Fruit fly (Drosophila melanogaster): ENCODE data around the gene MED7.

MED7 gene

dm6 chr3R:10726714-10727113 lies 34.1 kb downstream of the MED7 start:
- TF ChIP-seq Mnt (GFP tag; optimal IDR thresholded peaks at IDR 0.05) = no peak
- no peak for TF ChIP-seq CG7045 (GFP tag; optimal IDR thresholded peaks at IDR 0.05)
- no peak for TF ChIP-seq CG12768 (GFP tag; optimal IDR thresholded peaks at IDR 0.05)
- no peak for TF ChIP-seq Hr96 (GFP tag; optimal IDR thresholded peaks at IDR 0.05)
- TF ChIP-seq CG33017 (tag; optimal IDR thresholded peaks at IDR 0.05) = no peak
- no peak for TF ChIP-seq CG1620 (GFP tag; optimal IDR thresholded peaks at IDR 0.05)
- no peak for TF ChIP-seq Crg-1 (GFP tag; optimal IDR thresholded peaks at IDR 0.05)
- TF ChIP-seq toe (GFP tag; optimal IDR thresholded peaks at IDR 0.05) = no peak
- TF ChIP-seq kay (GFP tag; ENCODE audit: borderline replicate concordance) = no peak
- TF ChIP-seq CG5204 (GFP tag; optimal IDR thresholded peaks at IDR 0.05) = no peak
- no peak for TF ChIP-seq pad (GFP tag; optimal IDR thresholded peaks at IDR 0.05)
- TF ChIP-seq Clk (GFP tag; optimal IDR thresholded peaks at IDR 0.05) = no peak
- TF ChIP-seq CG7101 (tag; optimal IDR thresholded peaks at IDR 0.05) = no peak
- no peak for TF ChIP-seq ovo (GFP tag; optimal IDR thresholded peaks at IDR 0.05)
- no peak for TF ChIP-seq bab1 (GFP tag; optimal IDR thresholded peaks at IDR 0.05)
- TF ChIP-seq cic (GFP tag; optimal IDR thresholded peaks at IDR 0.05) = no peak
- no peak for TF ChIP-seq CG14711 (tag; optimal IDR thresholded peaks at IDR 0.05)

- TF ChIP-seq Clk (GFP tag; optimal IDR thresholded peaks at IDR 0.05) (no peak), bab1 (GFP tag; optimal IDR thresholded peaks at IDR 0.05) (no peak), toe (GFP tag; optimal IDR thresholded peaks at IDR 0.05) (no peak), pad (GFP tag; optimal IDR thresholded peaks at IDR 0.05) (no peak), CG11617 (GFP tag; optimal IDR thresholded peaks at IDR 0.05) (no peak), CG7101 (tag; optimal IDR thresholded peaks at IDR 0.05) (no peak), Mnt (GFP tag; optimal IDR thresholded peaks at IDR 0.05) (no peak), cic (GFP tag; optimal IDR thresholded peaks at IDR 0.05) (no peak), CG1620 (GFP tag; optimal IDR thresholded peaks at IDR 0.05) (no peak), CG5204 (GFP tag; optimal IDR thresholded peaks at IDR 0.05) (no peak), cnc (optimal IDR thresholded peaks at IDR 0.05) (no peak), CG14711 (tag; optimal IDR thresholded peaks at IDR 0.05) (no peak), tj (GFP tag; optimal IDR thresholded peaks at IDR 0.05) (no peak), ovo (GFP tag; optimal IDR thresholded peaks at IDR 0.05) (no peak)
Observed at dm6 chr3R:10714498-10714897, 46.3 kb downstream of the MED7 start, which contains the start of gene CG4073. Gene CG4073 (plus strand): TSS chr3R:10714798.

dm6 chr3R:10711148-10711547 lies 49.7 kb downstream of the MED7 start, which contains the start of gene CG14689:
Gene CG14689 (minus strand): TSS chr3R:10711248.
- no peak for TF ChIP-seq CG33017 (tag; optimal IDR thresholded peaks at IDR 0.05)
- TF ChIP-seq bab1 (GFP tag; optimal IDR thresholded peaks at IDR 0.05) = no peak
- no peak for TF ChIP-seq Clk (GFP tag; optimal IDR thresholded peaks at IDR 0.05)
- no peak for TF ChIP-seq CG7045 (GFP tag; optimal IDR thresholded peaks at IDR 0.05)

Data from whole organism, adult.